Fruit fly (Drosophila melanogaster): ENCODE data around the gene intr.

Gene intr

DNA sequence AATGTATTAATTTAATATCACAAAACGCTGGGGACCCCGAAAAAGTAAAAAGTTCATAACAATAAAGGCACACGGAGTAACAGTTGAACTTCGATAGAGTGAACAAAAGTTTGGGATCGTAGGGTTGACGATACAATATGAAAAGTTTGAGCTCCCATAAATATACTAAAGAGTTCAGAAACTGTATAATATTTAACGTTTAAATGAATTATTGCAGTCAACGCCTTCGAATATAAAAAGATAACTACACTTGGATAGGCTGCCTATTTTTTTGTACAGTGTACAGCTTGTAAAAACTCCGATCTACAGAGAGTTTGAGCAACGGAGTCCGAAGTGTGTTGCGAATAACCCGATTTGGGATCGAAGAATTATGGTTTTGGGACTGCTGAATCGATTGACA is 40.4 kb downstream of the intr start:
- TF ChIP-seq CG8478 (optimal IDR thresholded peaks at IDR 0.05) (no peak), CTCF (optimal IDR thresholded peaks at IDR 0.05) (no peak)

DNA sequence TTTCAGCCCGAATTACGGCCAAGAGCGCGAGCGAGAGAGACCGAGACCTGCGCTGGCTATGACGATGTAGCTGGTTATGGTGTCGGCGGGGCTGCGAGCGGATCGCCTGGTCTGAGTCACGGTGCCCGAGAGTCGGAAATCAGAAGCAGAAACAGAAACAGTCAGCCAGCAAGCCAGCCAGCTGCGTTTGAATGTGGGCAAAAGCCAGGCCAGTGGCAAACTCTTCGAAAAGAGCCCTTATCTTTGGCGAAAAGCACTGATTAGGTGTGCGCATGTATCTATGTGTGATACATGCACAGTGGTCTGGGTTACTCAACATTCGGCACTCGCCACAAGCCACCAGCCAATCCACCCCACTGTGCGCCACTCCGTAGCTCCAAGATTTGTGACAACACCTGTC is 40.9 kb downstream of the intr start:
- TF ChIP-seq CG8478 (optimal IDR thresholded peaks at IDR 0.05) = no peak

- TF ChIP-seq CTCF (optimal IDR thresholded peaks at IDR 0.05) (peak in 1 of 2 experiments; percentile 24), CG8478 (optimal IDR thresholded peaks at IDR 0.05) (no peak)
These were observed 41.4 kb downstream of the intr start, which contains the start of gene WASp for dm6 chr3R:28831626-28832267. Gene WASp (minus strand): TSS chr3R:28832024.

dm6 chr3R:28840620-28841019 is 50.3 kb downstream of the intr start:
- TF ChIP-seq CTCF (optimal IDR thresholded peaks at IDR 0.05) = no peak
- TF ChIP-seq CG8478 (optimal IDR thresholded peaks at IDR 0.05) = no peak
